Fruit fly (Drosophila melanogaster): Measurements from ENCODE around the gene CG43074.

- TF ChIP-seq Gug (GFP tag; IDR thresholded peaks at IDR 0.05) (peak; percentile 45), topi (GFP tag; optimal IDR thresholded peaks at IDR 0.05) (no peak), CG32006 (GFP tag; optimal IDR thresholded peaks at IDR 0.05) (peak; percentile 57), Ets96B (tag; optimal IDR thresholded peaks at IDR 0.05) (peak; percentile 67), CG16779 (tag; optimal IDR thresholded peaks at IDR 0.05) (no peak), CG3919 (GFP tag; optimal IDR thresholded peaks at IDR 0.05) (peak; percentile 55), CG31627 (GFP tag; optimal IDR thresholded peaks at IDR 0.05) (no peak)
Observed at dm6 chr3L:3444246-3444785, 40.1 kb downstream of the CG43074 start.
